Fruit fly (Drosophila melanogaster): ENCODE data around the gene muc.
A peak's percentile ranks its signal among the peaks of the same experiment; 100 is the strongest.

The muc gene

DNA sequence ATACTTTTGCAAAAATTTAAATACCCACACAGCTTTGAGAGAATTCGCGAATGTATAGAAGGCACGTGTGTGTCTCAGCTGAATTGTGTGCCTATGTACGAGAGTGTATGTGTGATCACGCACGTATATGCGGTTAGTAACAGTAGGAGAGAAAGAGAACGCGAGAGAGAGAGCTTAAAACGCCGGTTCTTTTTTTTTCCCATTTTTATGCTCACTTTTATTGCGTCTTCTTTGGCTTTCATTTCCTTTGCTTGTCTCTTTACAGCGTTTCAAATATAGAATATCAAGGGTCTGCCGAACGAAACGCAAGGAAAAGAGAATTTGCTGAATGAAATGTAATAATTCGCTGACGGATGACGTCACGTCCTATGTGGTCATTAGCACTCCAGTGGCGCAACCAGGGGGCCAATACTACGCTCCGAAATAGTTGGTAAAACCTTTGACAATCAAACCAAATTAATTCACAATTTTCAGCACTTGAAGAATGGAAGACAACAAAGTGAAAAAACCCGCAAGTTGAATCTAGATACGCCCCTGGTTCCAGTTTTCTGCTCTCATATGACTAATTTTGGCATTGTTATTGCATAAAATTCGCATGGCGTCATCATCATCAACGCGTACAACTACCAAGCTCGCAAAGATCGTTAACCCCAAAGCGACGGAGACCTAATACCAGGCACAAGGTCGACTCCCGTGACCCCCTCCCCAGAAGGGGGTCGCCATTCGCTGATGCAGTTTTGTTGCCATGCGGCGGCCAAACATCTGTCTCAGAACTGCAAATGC lies 1.6 kb upstream of the muc start (continued):
- peak; percentile 52 for TF ChIP-seq CG9609 (GFP tag; optimal IDR thresholded peaks at IDR 0.05)
- no peak for TF ChIP-seq CG12104 (GFP tag; optimal IDR thresholded peaks at IDR 0.05)
- no peak for TF ChIP-seq bsh (GFP tag; optimal IDR thresholded peaks at IDR 0.05)
- no peak for TF ChIP-seq CG11723 (GFP tag; optimal IDR thresholded peaks at IDR 0.05)
- TF ChIP-seq CG15479 (GFP tag; optimal IDR thresholded peaks at IDR 0.05) = no peak
- TF ChIP-seq CG16815 (GFP tag; optimal IDR thresholded peaks at IDR 0.05) = peak; percentile 51
- peak; percentile 9 for TF ChIP-seq CG11504 (tag; optimal IDR thresholded peaks at IDR 0.05)
- TF ChIP-seq Opbp (GFP tag; IDR thresholded peaks at IDR 0.05; ENCODE audit: partially characterized antibody) = no peak
- TF ChIP-seq CG3838 (GFP tag; optimal IDR thresholded peaks at IDR 0.05) = no peak
- no peak for TF ChIP-seq Sox100B (GFP tag; optimal IDR thresholded peaks at IDR 0.05)
- TF ChIP-seq NK7.1 (GFP tag; optimal IDR thresholded peaks at IDR 0.05) = peak; percentile 39
- peak; percentile 64 for TF ChIP-seq HmgZ (tag; optimal IDR thresholded peaks at IDR 0.05)
- peak; percentile 74; the same call in 1 of the 2 replicates for TF ChIP-seq toy (GFP tag; IDR thresholded peaks at IDR 0.05)
- no peak for TF ChIP-seq ci (GFP tag; IDR thresholded peaks at IDR 0.05)
- TF ChIP-seq CG15696 (tag; optimal IDR thresholded peaks at IDR 0.05) = no peak
- TF ChIP-seq sob (GFP tag; IDR thresholded peaks at IDR 0.05) = peak; percentile 77
- TF ChIP-seq Dek (tag; optimal IDR thresholded peaks at IDR 0.05) = peak; percentile 69
- no peak for TF ChIP-seq CG6683 (GFP tag; optimal IDR thresholded peaks at IDR 0.05)
- TF ChIP-seq CG13775 (GFP tag; optimal IDR thresholded peaks at IDR 0.05) = peak; percentile 70
- no peak; the same call in 1 of the 2 replicates for TF ChIP-seq CG4360 (GFP tag; IDR thresholded peaks at IDR 0.05)
- TF ChIP-seq insv (GFP tag; optimal IDR thresholded peaks at IDR 0.05) = no peak
- TF ChIP-seq bcd (GFP tag; optimal IDR thresholded peaks at IDR 0.05) = peak; percentile 64
- no peak for TF ChIP-seq wor (GFP tag; IDR thresholded peaks at IDR 0.05)

- TF ChIP-seq CG15073 (GFP tag; optimal IDR thresholded peaks at IDR 0.05) (peak; percentile 47), ssp (GFP tag; IDR thresholded peaks at IDR 0.05) (0 out of 2 replicates have a peak, but pooled peaks have one; percentile 4), chm (GFP tag; IDR thresholded peaks at IDR 0.05) (peak; percentile 25; the same call in 1 of the 2 replicates), vnd (GFP tag; IDR thresholded peaks at IDR 0.05; ENCODE audit: partially characterized antibody) (no peak), Taf1 (GFP tag; IDR thresholded peaks at IDR 0.05) (no peak), CG6689 (GFP tag; IDR thresholded peaks at IDR 0.05) (no peak), CG2199 (GFP tag; IDR thresholded peaks at IDR 0.05) (peak; percentile 30; the same call in 1 of the 3 replicates), ken (GFP tag; IDR thresholded peaks at IDR 0.05) (0 out of 3 replicates have a peak, but pooled peaks have one; percentile 18), CG43689 (GFP tag; IDR thresholded peaks at IDR 0.05) (no peak), CG8290 (GFP tag; optimal IDR thresholded peaks at IDR 0.05) (no peak), CG8290 (tag; optimal IDR thresholded peaks at IDR 0.05) (peak in 1 of 2 experiments; percentile 13), dpn (GFP tag; optimal IDR thresholded peaks at IDR 0.05) (no peak), CG10274 (GFP tag; optimal IDR thresholded peaks at IDR 0.05) (peak; percentile 50), Adf1 (GFP tag; IDR thresholded peaks at IDR 0.05) (no peak), yki (optimal IDR thresholded peaks at IDR 0.05) (no peak), CG1647 (GFP tag; optimal IDR thresholded peaks at IDR 0.05) (no peak), Rfx (GFP tag; IDR thresholded peaks at IDR 0.05) (peak; percentile 3)
Measured at dm6 chr2L:7425690-7426056, 993 bp upstream of the muc start.

All from whole organism, embryonic.